Worm (Caenorhabditis elegans): ENCODE data around the gene gem-1.
A peak's percentile ranks its signal among the peaks of the same experiment; 100 is the strongest.

Gene gem-1

ce11 chrX:13348417-13348816 lies 28.4 kb downstream of the gem-1 start (continued):
- peak; percentile 93 for TF ChIP-seq crh-2 (tag; optimal IDR thresholded peaks at IDR 0.05)
- TF ChIP-seq dmd-4 (tag; optimal IDR thresholded peaks at IDR 0.05), result no peak
- no peak for TF ChIP-seq ztf-1 (GFP tag; conservative IDR thresholded peaks at IDR 0.05)
- no peak for TF ChIP-seq snpc-4 (tag; optimal IDR thresholded peaks at IDR 0.05)
- TF ChIP-seq mab-5 (tag; optimal IDR thresholded peaks at IDR 0.05), result no peak
- TF ChIP-seq nhr-21 (tag; optimal IDR thresholded peaks at IDR 0.05), result peak; percentile 94
- TF ChIP-seq ZK546.5 (tag; optimal IDR thresholded peaks at IDR 0.05), result no peak
- no peak for TF ChIP-seq unc-39 (tag; optimal IDR thresholded peaks at IDR 0.05)
- TF ChIP-seq alr-1 (tag; optimal IDR thresholded peaks at IDR 0.05), result no peak
- no peak for TF ChIP-seq mbf-1 (tag; optimal IDR thresholded peaks at IDR 0.05)
- TF ChIP-seq lin-39 (tag; optimal IDR thresholded peaks at IDR 0.05), result no peak
- TF ChIP-seq aly-2 (tag; optimal IDR thresholded peaks at IDR 0.05), result no peak
- peak; percentile 72 for TF ChIP-seq blmp-1 (tag; optimal IDR thresholded peaks at IDR 0.05; ENCODE audit: insufficient read depth)
- TF ChIP-seq fos-1 (tag; optimal IDR thresholded peaks at IDR 0.05), result peak; percentile 33
- no peak for TF ChIP-seq nhr-11 (tag; optimal IDR thresholded peaks at IDR 0.05)

ce11 chrX:13347251-13347650 lies 29.5 kb downstream of the gem-1 start:
- peak; percentile 8 for TF ChIP-seq sma-9 (GFP tag; optimal IDR thresholded peaks at IDR 0.05)
- TF ChIP-seq sma-9 (tag; optimal IDR thresholded peaks at IDR 0.05), result no peak
- no peak for TF ChIP-seq blmp-1 (tag; optimal IDR thresholded peaks at IDR 0.05; ENCODE audit: insufficient read depth)
- TF ChIP-seq fos-1 (tag; optimal IDR thresholded peaks at IDR 0.05), result no peak
- no peak for TF ChIP-seq nhr-21 (tag; optimal IDR thresholded peaks at IDR 0.05)
- no peak for TF ChIP-seq elt-1 (tag; optimal IDR thresholded peaks at IDR 0.05)
- no peak for TF ChIP-seq C34F6.9 (tag; optimal IDR thresholded peaks at IDR 0.05)
- no peak for TF ChIP-seq sem-4 (tag; optimal IDR thresholded peaks at IDR 0.05)

ce11 chrX:13341853-13342252 lies 34.9 kb downstream of the gem-1 start:
- TF ChIP-seq nhr-11 (tag; optimal IDR thresholded peaks at IDR 0.05) (no peak), fos-1 (tag; optimal IDR thresholded peaks at IDR 0.05) (peak; percentile 27)

DNA sequence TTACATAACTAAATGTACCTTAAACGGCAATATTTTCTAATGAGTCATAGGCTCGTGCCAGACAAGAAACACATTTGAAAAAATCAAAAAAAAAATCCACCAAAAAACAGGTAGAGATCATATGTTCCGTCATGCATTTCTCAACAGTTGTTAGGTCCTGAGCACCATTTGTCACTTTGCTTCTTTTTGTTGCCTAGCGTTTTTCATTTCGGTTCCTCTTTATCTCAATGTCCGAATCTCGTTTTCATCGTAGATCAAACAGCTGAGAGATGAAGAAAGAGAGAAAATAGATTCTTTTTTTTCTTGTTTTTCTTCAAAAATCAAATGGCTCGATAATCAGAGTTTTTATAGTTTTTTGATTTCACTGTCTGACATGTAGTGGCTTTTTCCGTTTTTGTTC lies 35.8 kb downstream of the gem-1 start:
- TF ChIP-seq nhr-23 (tag; optimal IDR thresholded peaks at IDR 0.05) (no peak), sem-4 (tag; optimal IDR thresholded peaks at IDR 0.05) (peak; percentile 29), mbf-1 (tag; optimal IDR thresholded peaks at IDR 0.05) (no peak), F13H6.1 (tag; optimal IDR thresholded peaks at IDR 0.05) (peak; percentile 73), C34F6.9 (tag; optimal IDR thresholded peaks at IDR 0.05) (peak; percentile 35), zag-1 (tag; optimal IDR thresholded peaks at IDR 0.05) (no peak), nhr-237 (tag; optimal IDR thresholded peaks at IDR 0.05) (no peak), lsy-2 (tag; optimal IDR thresholded peaks at IDR 0.05) (peak in 1 of 2 experiments; percentile 45), nhr-129 (tag; optimal IDR thresholded peaks at IDR 0.05) (peak; percentile 69), sma-9 (GFP tag; optimal IDR thresholded peaks at IDR 0.05) (peak; percentile 77), sma-9 (tag; optimal IDR thresholded peaks at IDR 0.05) (no peak)

- TF ChIP-seq nhr-23 (tag; optimal IDR thresholded peaks at IDR 0.05) (no peak), lin-11 (tag; optimal IDR thresholded peaks at IDR 0.05) (no peak), fos-1 (tag; optimal IDR thresholded peaks at IDR 0.05) (peak; percentile 28), nhr-129 (tag; optimal IDR thresholded peaks at IDR 0.05) (no peak)
Measured at ce11 chrX:13339029-13339626, 37.7 kb downstream of the gem-1 start.

DNA sequence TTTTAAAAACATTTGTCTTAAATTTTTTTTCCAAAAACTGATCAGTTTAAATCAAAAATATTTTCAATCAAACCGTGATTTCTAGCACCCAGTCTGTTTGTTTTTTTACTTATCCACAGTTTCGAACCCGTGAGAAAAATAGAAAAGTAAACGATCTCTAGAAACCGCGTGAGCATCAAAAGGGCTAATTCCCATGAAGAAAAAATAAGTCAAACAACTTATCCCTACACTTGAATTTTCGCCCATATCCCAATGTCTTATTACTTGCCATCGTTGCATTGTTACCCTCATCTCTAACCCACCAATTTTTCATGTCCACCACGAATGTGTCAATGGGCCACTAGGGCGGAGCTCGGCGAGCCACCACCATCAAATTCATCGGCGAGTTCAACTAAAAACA lies 39.1 kb downstream of the gem-1 start, which contains the start of gene ptr-24:
Gene ptr-24, plus strand, starts transcription at position 301 of the 400 bp plus-strand sequence.
- TF ChIP-seq nhr-21 (tag; optimal IDR thresholded peaks at IDR 0.05) (no peak), C34F6.9 (tag; optimal IDR thresholded peaks at IDR 0.05) (no peak), dmd-4 (tag; optimal IDR thresholded peaks at IDR 0.05) (no peak), aly-2 (tag; optimal IDR thresholded peaks at IDR 0.05) (no peak), lin-11 (tag; optimal IDR thresholded peaks at IDR 0.05) (no peak), ZK546.5 (tag; optimal IDR thresholded peaks at IDR 0.05) (no peak), mdl-1 (tag; optimal IDR thresholded peaks at IDR 0.05) (no peak), nhr-6 (tag; optimal IDR thresholded peaks at IDR 0.05) (no peak)

- TF ChIP-seq C34F6.9 (tag; optimal IDR thresholded peaks at IDR 0.05) (peak; percentile 15), sem-4 (tag; optimal IDR thresholded peaks at IDR 0.05) (peak; percentile 18), nhr-10 (tag; optimal IDR thresholded peaks at IDR 0.05) (no peak), mdl-1 (tag; optimal IDR thresholded peaks at IDR 0.05) (peak in 1 of 2 experiments; percentile 15), fos-1 (tag; optimal IDR thresholded peaks at IDR 0.05) (no peak), ztf-1 (GFP tag; conservative IDR thresholded peaks at IDR 0.05) (no peak), blmp-1 (tag; optimal IDR thresholded peaks at IDR 0.05; ENCODE audit: insufficient read depth) (no peak), sma-9 (GFP tag; optimal IDR thresholded peaks at IDR 0.05) (no peak), sma-9 (tag; optimal IDR thresholded peaks at IDR 0.05) (no peak), unc-62 (GFP tag; optimal IDR thresholded peaks at IDR 0.05) (no peak), sma-3 (GFP tag; optimal IDR thresholded peaks at IDR 0.05) (no peak), mbf-1 (tag; optimal IDR thresholded peaks at IDR 0.05) (no peak), ztf-11 (tag; optimal IDR thresholded peaks at IDR 0.05) (no peak), nhr-25 (tag; optimal IDR thresholded peaks at IDR 0.05) (no peak), dmd-4 (tag; optimal IDR thresholded peaks at IDR 0.05) (no peak), nhr-129 (tag; optimal IDR thresholded peaks at IDR 0.05) (peak; percentile 66), mab-5 (tag; optimal IDR thresholded peaks at IDR 0.05) (peak; percentile 32)
Measured at ce11 chrX:13337000-13337399, 39.8 kb downstream of the gem-1 start.

All from whole organism, L2 larva.